Fruit fly (Drosophila melanogaster) whole organism, adult: ENCODE data around the gene Mur2B.
A peak's percentile ranks its signal among the peaks of the same experiment; 100 is the strongest.

Source experiments
- CG12768 ChIP-seq: fragments of 200-800 bp; sonication (Bioruptor generic); optimal IDR thresholded peaks from 2 replicates; lab custom pipeline; 2017; ENCODE audit warnings: missing biosample characterization, missing genetic modification characterization, mild to moderate bottlenecking, moderate library complexity, missing genetic modification reagents
- CG14711 ChIP-seq: fragments of 200-800 bp; sonication (Bioruptor generic); optimal IDR thresholded peaks from 2 replicates; lab custom pipeline; 2018; ENCODE audit warnings: missing biosample characterization, mild to moderate bottlenecking, missing genetic modification characterization, moderate library complexity
- CG1620 ChIP-seq: fragments of 200-800 bp; sonication (Bioruptor generic); optimal IDR thresholded peaks from 2 replicates; lab custom pipeline; 2016; ENCODE audit warnings: missing biosample characterization, missing genetic modification characterization
- CG33017 ChIP-seq: fragments of 200-800 bp; sonication (Bioruptor generic); optimal IDR thresholded peaks from 2 replicates; lab custom pipeline; 2018; ENCODE audit warnings: missing biosample characterization, mild to moderate bottlenecking, missing genetic modification characterization, moderate library complexity
- CG5204 ChIP-seq: fragments of 200-800 bp; sonication (Bioruptor generic); optimal IDR thresholded peaks from 2 replicates; lab custom pipeline; 2016; ENCODE audit warnings: missing biosample characterization, missing genetic modification characterization
- CG7045 ChIP-seq: fragments of 200-800 bp; sonication (Bioruptor generic); optimal IDR thresholded peaks from 2 replicates; lab custom pipeline; 2017; ENCODE audit warnings: missing biosample characterization, mild to moderate bottlenecking, missing genetic modification characterization
- CG7101 ChIP-seq: fragments of 200-800 bp; sonication (Bioruptor generic); optimal IDR thresholded peaks from 2 replicates; lab custom pipeline; 2018; ENCODE audit warnings: missing biosample characterization, mild to moderate bottlenecking, missing genetic modification characterization, moderate library complexity
- Clk ChIP-seq: fragments of 200-800 bp; sonication (Bioruptor generic); optimal IDR thresholded peaks from 2 replicates; lab custom pipeline; 2017; ENCODE audit warnings: missing biosample characterization, missing genetic modification characterization
- Crg-1 ChIP-seq: fragments of 200-800 bp; sonication (Bioruptor generic); optimal IDR thresholded peaks from 2 replicates; lab custom pipeline; 2016; ENCODE audit warnings: missing biosample characterization, missing genetic modification characterization
- Hr96 ChIP-seq: fragments of 200-800 bp; sonication (Bioruptor generic); optimal IDR thresholded peaks from 2 replicates; lab custom pipeline; 2016; ENCODE audit warnings: missing biosample characterization, missing genetic modification characterization
- Mnt ChIP-seq: fragments of 200-800 bp; sonication (Bioruptor generic); optimal IDR thresholded peaks from 2 replicates; lab custom pipeline; 2016; ENCODE audit warnings: missing biosample characterization, mild to moderate bottlenecking, missing genetic modification characterization
- cic ChIP-seq: fragments of 200-800 bp; sonication (Bioruptor generic); optimal IDR thresholded peaks from 2 replicates; lab custom pipeline; 2017; ENCODE audit warnings: missing biosample characterization, mild to moderate bottlenecking, missing genetic modification characterization, moderate library complexity
- cnc ChIP-seq, 2 experiments: fragments of >200 bp; optimal IDR thresholded peaks; 2 replicates each; lab custom pipeline; 2017
- kay ChIP-seq: fragments of 200-800 bp; sonication (Bioruptor generic); peaks from one replicate; lab custom pipeline; 2016; ENCODE audit warnings: missing biosample characterization, missing genetic modification characterization, borderline replicate concordance
- ovo ChIP-seq: fragments of 200-800 bp; sonication (Bioruptor generic); optimal IDR thresholded peaks from 2 replicates; lab custom pipeline; 2016; ENCODE audit warnings: missing biosample characterization, missing genetic modification characterization
- pad ChIP-seq: fragments of 200-800 bp; sonication (Bioruptor generic); optimal IDR thresholded peaks from 3 replicates; lab custom pipeline; 2017; ENCODE audit warnings: missing biosample characterization, missing genetic modification characterization, mild to moderate bottlenecking, moderate library complexity, missing genetic modification reagents
- tj ChIP-seq: fragments of 200-800 bp; sonication (Bioruptor generic); optimal IDR thresholded peaks from 3 replicates; lab custom pipeline; 2017; ENCODE audit warnings: missing biosample characterization, mild to moderate bottlenecking, missing genetic modification characterization, moderate library complexity
- toe ChIP-seq: fragments of 200-800 bp; sonication (Bioruptor generic); optimal IDR thresholded peaks from 2 replicates; lab custom pipeline; 2016; ENCODE audit warnings: missing biosample characterization, missing genetic modification characterization

Gene Mur2B

dm6 chrX:1617673-1618608, 50.6 kb downstream of the Mur2B start:
- TF ChIP-seq kay (GFP tag; lab: Kevin White, UChicago), result no peak
- TF ChIP-seq cic (GFP tag; lab: Kevin White, UChicago), result peak; percentile 7
- peak; percentile 10 for TF ChIP-seq CG14711 (tag; lab: Kevin White, UChicago)
- no peak for TF ChIP-seq Crg-1 (GFP tag; lab: Kevin White, UChicago)
- peak; percentile 98 for TF ChIP-seq tj (GFP tag; lab: Kevin White, UChicago)
- no peak for TF ChIP-seq ovo

dm6 chrX:1616896-1617401, 51.6 kb downstream of the Mur2B start:
- no peak for TF ChIP-seq Mnt
- TF ChIP-seq pad (GFP tag; lab: Kevin White, UChicago), result peak; percentile 93
- TF ChIP-seq CG12768 (GFP tag; lab: Kevin White, UChicago), result peak; percentile 52

dm6 chrX:1614357-1614756, 54.2 kb downstream of the Mur2B start:
- TF ChIP-seq tj (GFP tag; lab: Kevin White, UChicago) (peak; percentile 50), Clk (GFP tag; lab: Kevin White, UChicago) (no peak)

dm6 chrX:1613231-1613869, 55.2 kb downstream of the Mur2B start:
- TF ChIP-seq tj (GFP tag; lab: Kevin White, UChicago) (peak; percentile 94), cnc (optimal IDR thresholded peaks at IDR 0.05; lab: Kevin White, UChicago) (no peak)

dm6 chrX:1611653-1612319, 56.8 kb downstream of the Mur2B start:
- TF ChIP-seq kay (GFP tag; lab: Kevin White, UChicago) (no peak), tj (GFP tag; lab: Kevin White, UChicago) (peak; percentile 70), CG7101 (no peak)

dm6 chrX:1610079-1610478, 58.5 kb downstream of the Mur2B start:
- TF ChIP-seq CG14711 (tag; lab: Kevin White, UChicago) (no peak), cnc (optimal IDR thresholded peaks at IDR 0.05; lab: Kevin White, UChicago) (no peak), Hr96 (GFP tag; lab: Kevin White, UChicago) (no peak)

dm6 chrX:1608536-1608935, 60.1 kb downstream of the Mur2B start:
- TF ChIP-seq kay (GFP tag; lab: Kevin White, UChicago), result no peak
- TF ChIP-seq CG14711 (tag; lab: Kevin White, UChicago), result no peak
- no peak for TF ChIP-seq CG33017 (tag; lab: Kevin White, UChicago)
- no peak for TF ChIP-seq Hr96 (GFP tag; lab: Kevin White, UChicago)
- TF ChIP-seq cnc (optimal IDR thresholded peaks at IDR 0.05; lab: Kevin White, UChicago), result no peak
- TF ChIP-seq CG7101, result no peak
- TF ChIP-seq CG5204 (GFP tag; lab: Kevin White, UChicago), result no peak
- no peak for TF ChIP-seq pad (GFP tag; lab: Kevin White, UChicago)
- TF ChIP-seq CG1620 (GFP tag; lab: Kevin White, UChicago), result no peak
- TF ChIP-seq ovo, result no peak
- TF ChIP-seq Crg-1 (GFP tag; lab: Kevin White, UChicago), result no peak
- no peak for TF ChIP-seq toe (GFP tag; lab: Kevin White, UChicago)
- TF ChIP-seq CG7045 (GFP tag; lab: Kevin White, UChicago), result no peak
- no peak for TF ChIP-seq tj (GFP tag; lab: Kevin White, UChicago)
- no peak for TF ChIP-seq Mnt

dm6 chrX:1607810-1608209, 60.8 kb downstream of the Mur2B start:
- TF ChIP-seq CG5204 (GFP tag; lab: Kevin White, UChicago) (no peak), Crg-1 (GFP tag; lab: Kevin White, UChicago) (no peak), cnc (optimal IDR thresholded peaks at IDR 0.05; lab: Kevin White, UChicago) (no peak), Clk (GFP tag; lab: Kevin White, UChicago) (no peak), cic (GFP tag; lab: Kevin White, UChicago) (no peak)
